Fruit fly (Drosophila melanogaster): ENCODE results near the gene CG17721.

CG17721 gene

DNA sequence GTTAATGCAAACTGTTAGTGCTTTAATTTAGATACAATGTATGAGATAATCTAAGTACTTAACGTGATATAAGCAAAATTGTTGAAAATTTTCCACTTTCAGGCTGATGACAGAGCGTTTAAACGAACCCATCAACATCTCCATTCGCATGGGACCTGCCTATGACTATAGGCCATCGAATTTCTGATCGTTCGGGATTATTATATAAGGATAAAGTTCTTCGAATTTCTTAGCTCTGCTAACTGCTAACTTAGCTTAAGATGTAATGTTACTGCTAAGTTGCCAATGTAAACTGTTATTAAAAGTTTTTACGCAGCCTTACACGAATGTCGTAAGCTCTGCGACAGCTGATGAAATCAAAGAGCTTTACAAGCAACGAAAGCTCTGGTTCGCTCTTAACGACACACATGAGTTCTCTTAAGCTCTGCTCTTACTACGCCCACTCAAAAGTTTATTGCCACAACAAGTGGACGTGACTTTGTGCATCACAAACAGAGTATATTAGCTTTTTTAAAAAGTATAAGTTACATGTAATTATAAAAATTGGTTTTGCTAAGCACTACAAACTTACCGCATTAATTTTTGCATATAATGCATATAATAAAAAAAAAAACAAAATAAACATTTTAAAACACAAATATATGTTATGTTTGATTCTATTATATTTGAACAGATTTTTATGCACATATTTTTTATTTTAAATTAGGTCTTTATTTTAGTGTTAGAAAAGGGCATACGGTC is 38.1 kb upstream of the CG17721 start (continued):
- peak; percentile 96 for TF ChIP-seq CG6272 (GFP tag; IDR thresholded peaks at IDR 0.05)
- peak; percentile 99 for TF ChIP-seq CG12391 (tag; optimal IDR thresholded peaks at IDR 0.05)
- peak; percentile 90 for TF ChIP-seq CG33557 (GFP tag; optimal IDR thresholded peaks at IDR 0.05)
- TF ChIP-seq tup (GFP tag; optimal IDR thresholded peaks at IDR 0.05), result peak; percentile 69
- TF ChIP-seq kah (GFP tag; optimal IDR thresholded peaks at IDR 0.05), result peak; percentile 97
- TF ChIP-seq ind (GFP tag; optimal IDR thresholded peaks at IDR 0.05), result peak; percentile 98
- peak; percentile 99 for TF ChIP-seq scrt (GFP tag; optimal IDR thresholded peaks at IDR 0.05)
- TF ChIP-seq Sin3A (optimal IDR thresholded peaks at IDR 0.05), result no peak
- peak; percentile 95 for TF ChIP-seq CG17328 (GFP tag; IDR thresholded peaks at IDR 0.05)
- TF ChIP-seq pb (GFP tag; optimal IDR thresholded peaks at IDR 0.05), result no peak
- TF ChIP-seq CG8478 (optimal IDR thresholded peaks at IDR 0.05), result no peak
- TF ChIP-seq Atf3 (GFP tag; optimal IDR thresholded peaks at IDR 0.05), result peak; percentile 83
- peak; percentile 97 for TF ChIP-seq wdn (GFP tag; IDR thresholded peaks at IDR 0.05)
- peak; percentile 99 for TF ChIP-seq CG15269 (tag; optimal IDR thresholded peaks at IDR 0.05)
- peak; percentile 97 for TF ChIP-seq HmgZ (tag; optimal IDR thresholded peaks at IDR 0.05)
- TF ChIP-seq CoRest (tag; optimal IDR thresholded peaks at IDR 0.05), result peak; percentile 100
- no peak for TF ChIP-seq inv (GFP tag; IDR thresholded peaks at IDR 0.05; ENCODE audit: partially characterized antibody)
- TF ChIP-seq tll (GFP tag; optimal IDR thresholded peaks at IDR 0.05), result peak in 1 of 2 experiments; percentile 81
- no peak for TF ChIP-seq zen2 (GFP tag; IDR thresholded peaks at IDR 0.05; ENCODE audit: partially characterized antibody)
- peak; percentile 82 for TF ChIP-seq dm (GFP tag; optimal IDR thresholded peaks at IDR 0.05)
- peak; percentile 97 for TF ChIP-seq CG3163 (GFP tag; optimal IDR thresholded peaks at IDR 0.05)
- TF ChIP-seq D (optimal IDR thresholded peaks at IDR 0.05), result no peak
- peak; percentile 99 for TF ChIP-seq D (GFP tag; optimal IDR thresholded peaks at IDR 0.05)
- TF ChIP-seq CG5953 (GFP tag; IDR thresholded peaks at IDR 0.05), result peak; percentile 96
- TF ChIP-seq Dfd (GFP tag; optimal IDR thresholded peaks at IDR 0.05), result peak in 1 of 2 experiments; percentile 95
- peak; percentile 86 for TF ChIP-seq Mad (GFP tag; optimal IDR thresholded peaks at IDR 0.05)
- TF ChIP-seq fru (optimal IDR thresholded peaks at IDR 0.05), result no peak
- TF ChIP-seq h (optimal IDR thresholded peaks at IDR 0.05), result no peak
- peak; percentile 97 for TF ChIP-seq CG10366 (GFP tag; IDR thresholded peaks at IDR 0.05)
- peak; percentile 98 for TF ChIP-seq CG4424 (GFP tag; optimal IDR thresholded peaks at IDR 0.05)
- TF ChIP-seq jigr1 (GFP tag; IDR thresholded peaks at IDR 0.05), result peak; percentile 99
- TF ChIP-seq BEAF-32 (GFP tag; optimal IDR thresholded peaks at IDR 0.05), result peak; percentile 14
- TF ChIP-seq Adf1 (GFP tag; IDR thresholded peaks at IDR 0.05), result peak; percentile 88
- peak; percentile 99 for TF ChIP-seq CG9215 (GFP tag; IDR thresholded peaks at IDR 0.05)
- peak; percentile 81 for TF ChIP-seq CG3995 (GFP tag; optimal IDR thresholded peaks at IDR 0.05)
- TF ChIP-seq Six4 (GFP tag; optimal IDR thresholded peaks at IDR 0.05), result peak; percentile 98
- peak; percentile 90 for TF ChIP-seq CG18011 (GFP tag; optimal IDR thresholded peaks at IDR 0.05)
- TF ChIP-seq CG11696 (GFP tag; IDR thresholded peaks at IDR 0.05), result peak; percentile 86
- peak; percentile 63 for TF ChIP-seq CG12744 (GFP tag; optimal IDR thresholded peaks at IDR 0.05)
- peak; percentile 86 for TF ChIP-seq trem (tag; optimal IDR thresholded peaks at IDR 0.05)
- TF ChIP-seq lbe (GFP tag; optimal IDR thresholded peaks at IDR 0.05), result peak; percentile 85
- TF ChIP-seq fd96Cb (tag; optimal IDR thresholded peaks at IDR 0.05), result peak; percentile 99
- peak; percentile 94 for TF ChIP-seq zfh2 (GFP tag; optimal IDR thresholded peaks at IDR 0.05)
- peak; percentile 95 for TF ChIP-seq NFAT (GFP tag; IDR thresholded peaks at IDR 0.05)
- TF ChIP-seq toy (GFP tag; IDR thresholded peaks at IDR 0.05), result peak; percentile 93
- TF ChIP-seq CG15011 (GFP tag; optimal IDR thresholded peaks at IDR 0.05), result peak; percentile 98
- peak; percentile 95 for TF ChIP-seq CG18764 (GFP tag; optimal IDR thresholded peaks at IDR 0.05)
- TF ChIP-seq aop (GFP tag; IDR thresholded peaks at IDR 0.05), result no peak
- TF ChIP-seq CG14710 (tag; optimal IDR thresholded peaks at IDR 0.05), result peak; percentile 98
- TF ChIP-seq Myb (GFP tag; optimal IDR thresholded peaks at IDR 0.05), result peak; percentile 69
- peak; percentile 74 for TF ChIP-seq Atf-2 (GFP tag; optimal IDR thresholded peaks at IDR 0.05)
- peak; percentile 97 for TF ChIP-seq ro (GFP tag; IDR thresholded peaks at IDR 0.05)
